Worm (Caenorhabditis elegans) whole organism, young adult: ENCODE measurements around the gene C39D10.5.

ENCODE experiments used
- B0336.3 ChIP-seq: fragments of 200-800 bp; sonication (Bioruptor generic); IDR thresholded peaks from 2 replicates; pipeline ENCODE4 v1.3.6; 2022; ENCODE audit warnings: missing genetic modification characterization, missing compliant biosample characterization
- C06A6.2 ChIP-seq: fragments of 200-800 bp; sonication (Bioruptor generic); conservative IDR thresholded peaks from 2 replicates; pipeline ENCODE4 v1.3.6; 2022; ENCODE audit warnings: missing genetic modification characterization, missing compliant biosample characterization
- C17E4.6 ChIP-seq: fragments of 200-800 bp; sonication (Bioruptor generic); IDR thresholded peaks from 2 replicates; pipeline ENCODE4 v1.3.6; 2022; ENCODE audit warnings: missing genetic modification reagents, missing genetic modification characterization, missing compliant biosample characterization
- D2030.7 ChIP-seq: fragments of 200-800 bp; sonication (Bioruptor generic); IDR thresholded peaks from 2 replicates; pipeline ENCODE4 v1.3.6; 2022; ENCODE audit warnings: missing genetic modification reagents, missing genetic modification characterization, missing compliant biosample characterization
- F23B12.7 ChIP-seq: sonication (generic microtip); optimal IDR thresholded peaks from 2 replicates; lab custom pipeline; 2017; ENCODE audit warnings: missing genetic modification characterization, mild to moderate bottlenecking, missing compliant biosample characterization, antibody characterized with exemption, moderate library complexity; ENCODE audit not compliant: insufficient read depth
- F49E8.2 ChIP-seq: sonication (generic microtip); optimal IDR thresholded peaks from 3 replicates; lab custom pipeline; 2017; ENCODE audit warnings: missing genetic modification characterization, mild to moderate bottlenecking, missing compliant biosample characterization, antibody characterized with exemption, moderate library complexity; ENCODE audit not compliant: insufficient read depth
- Y56A3A.18 ChIP-seq: fragments of 200-800 bp; sonication (Bioruptor generic); IDR thresholded peaks from 2 replicates; pipeline ENCODE4 v1.3.6; 2022; ENCODE audit warnings: missing genetic modification reagents, missing genetic modification characterization, missing compliant biosample characterization
- ama-1 ChIP-seq, 3 experiments: fragments of 150-350 bp in 1 of 3; sonication (generic microtip) in 2 of 3; optimal IDR thresholded peaks; 2 replicates each; lab custom pipeline; 2014 to 2018; ENCODE audit warnings: missing biosample characterization in 2 of 3, missing genetic modification characterization in 2 of 3, missing genetic modification reagents in 2 of 3
- athp-1 ChIP-seq: sonication (generic microtip); optimal IDR thresholded peaks from 2 replicates; lab custom pipeline; 2017; ENCODE audit warnings: mild to moderate bottlenecking, missing genetic modification characterization, missing compliant biosample characterization
- cebp-1 ChIP-seq, 2 experiments: fragments of 200-800 bp in 1 of 2; sonication (Bioruptor generic) in 1 of 2; sonication (generic microtip) in 1 of 2; IDR thresholded peaks in 1 of 2; optimal IDR thresholded peaks in 1 of 2; 2 replicates each; pipeline versions ENCODE4 v1.3.6 to Lab custom; 2017 to 2022; ENCODE audit warnings: missing compliant biosample characterization in 2 of 2, missing genetic modification characterization in 2 of 2, mild to moderate bottlenecking in 1 of 2, missing genetic modification reagents in 1 of 2, moderate library complexity in 1 of 2
- chd-7 ChIP-seq: sonication (generic microtip); optimal IDR thresholded peaks from 2 replicates; lab custom pipeline; 2016; ENCODE audit warnings: mild to moderate bottlenecking, missing genetic modification characterization, moderate library complexity, missing compliant biosample characterization
- die-1 ChIP-seq: sonication (generic microtip); optimal IDR thresholded peaks from 2 replicates; lab custom pipeline; 2016; ENCODE audit warnings: missing genotype, mild to moderate bottlenecking, missing genetic modification characterization, missing compliant biosample characterization
- efl-1 ChIP-seq: fragments of 150-350 bp; optimal IDR thresholded peaks from 2 replicates; lab custom pipeline; 2014; ENCODE audit warnings: missing biosample characterization, missing genetic modification reagents, missing genetic modification characterization
- egl-18 ChIP-seq: fragments of 200-800 bp; sonication (Bioruptor generic); IDR thresholded peaks from 2 replicates; pipeline ENCODE4 v1.3.6; 2022; ENCODE audit warnings: missing genetic modification reagents, missing genetic modification characterization, missing compliant biosample characterization
- ekl-4 ChIP-seq: fragments of 200-800 bp; sonication (Bioruptor generic); IDR thresholded peaks from 2 replicates; pipeline ENCODE4 v1.3.6; 2022; ENCODE audit warnings: missing genetic modification reagents, missing genetic modification characterization, missing compliant biosample characterization
- fkh-3 ChIP-seq: sonication (generic microtip); optimal IDR thresholded peaks from 2 replicates; lab custom pipeline; 2016; ENCODE audit warnings: mild to moderate bottlenecking, missing genetic modification characterization, missing compliant biosample characterization
- him-1 ChIP-seq: sonication (generic microtip); optimal IDR thresholded peaks from 2 replicates; lab custom pipeline; 2016; ENCODE audit warnings: missing genotype, missing genetic modification reagents, missing genetic modification characterization, missing compliant biosample characterization
- hsf-1 ChIP-seq: fragments of 200-800 bp; sonication (Bioruptor generic); IDR thresholded peaks from 2 replicates; pipeline ENCODE4 v1.3.6; 2022; ENCODE audit warnings: missing genetic modification reagents, missing genetic modification characterization, missing compliant biosample characterization
- let-607 ChIP-seq, 2 experiments: fragments of 200-800 bp in 1 of 2; sonication (Bioruptor generic) in 1 of 2; sonication (generic microtip) in 1 of 2; optimal IDR thresholded peaks; 2 replicates each; lab custom pipeline; 2016 to 2018; ENCODE audit warnings: mild to moderate bottlenecking in 2 of 2, missing compliant biosample characterization in 2 of 2, missing genetic modification characterization in 2 of 2, moderate library complexity in 2 of 2, missing genotype in 1 of 2
- lin-35 ChIP-seq, 3 experiments: fragments of 150-350 bp in 2 of 3; sonication (generic microtip) in 1 of 3; optimal IDR thresholded peaks; 2 replicates each; lab custom pipeline; 2014 to 2018; ENCODE audit warnings: missing biosample characterization in 3 of 3, missing genetic modification characterization in 3 of 3, missing genetic modification reagents in 3 of 3
- lin-40 ChIP-seq: sonication (generic microtip); optimal IDR thresholded peaks from 2 replicates; lab custom pipeline; 2016; ENCODE audit warnings: missing genetic modification characterization, mild to moderate bottlenecking, missing compliant biosample characterization, missing genotype, missing genetic modification reagents
- madf-6 ChIP-seq: fragments of 200-800 bp; sonication (Bioruptor generic); IDR thresholded peaks from 2 replicates; pipeline ENCODE4 v1.3.6; 2022; ENCODE audit warnings: missing genetic modification reagents, missing genetic modification characterization, missing compliant biosample characterization
- madf-8 ChIP-seq: fragments of 200-800 bp; sonication (Bioruptor generic); conservative IDR thresholded peaks from 2 replicates; pipeline ENCODE4 v1.3.6; 2022; ENCODE audit warnings: missing genetic modification reagents, missing genetic modification characterization, missing compliant biosample characterization
- mel-28 ChIP-seq: sonication (generic microtip); optimal IDR thresholded peaks from 2 replicates; lab custom pipeline; 2016; ENCODE audit warnings: borderline replicate concordance, mild to moderate bottlenecking, missing genetic modification characterization, missing compliant biosample characterization
- nhr-179 ChIP-seq: sonication (generic microtip); optimal IDR thresholded peaks from 2 replicates; lab custom pipeline; 2016; ENCODE audit warnings: mild to moderate bottlenecking, missing genetic modification characterization, missing compliant biosample characterization
- nhr-27 ChIP-seq: fragments of 200-800 bp; sonication (Bioruptor generic); optimal IDR thresholded peaks from 2 replicates; lab custom pipeline; 2018; ENCODE audit warnings: mild to moderate bottlenecking, missing genetic modification characterization, moderate library complexity, missing compliant biosample characterization
- rec-8 ChIP-seq, 2 experiments: sonication (generic microtip); optimal IDR thresholded peaks; 2 replicates each; lab custom pipeline; 2016; ENCODE audit warnings: mild to moderate bottlenecking in 2 of 2, missing genetic modification characterization in 2 of 2, missing genetic modification reagents in 2 of 2, missing genotype in 2 of 2, missing biosample characterization in 1 of 2, missing compliant biosample characterization in 1 of 2, moderate library complexity in 1 of 2
- rpc-1 ChIP-seq, 2 experiments: fragments of 150-350 bp in 1 of 2; sonication (generic microtip) in 1 of 2; optimal IDR thresholded peaks; 2 replicates each; lab custom pipeline; 2014 to 2018; ENCODE audit warnings: missing biosample characterization in 1 of 2, missing genetic modification characterization in 1 of 2, missing genetic modification reagents in 1 of 2, missing genotype in 1 of 2
- snpc-1.1 ChIP-seq: sonication (generic microtip); optimal IDR thresholded peaks from 2 replicates; lab custom pipeline; 2017; ENCODE audit warnings: missing genetic modification characterization, mild to moderate bottlenecking, missing compliant biosample characterization, antibody characterized with exemption, moderate library complexity, missing genotype, missing genetic modification reagents; ENCODE audit not compliant: insufficient read depth
- snpc-4 ChIP-seq, 5 experiments: fragments of 150-350 bp in 1 of 5; sonication (generic microtip) in 4 of 5; optimal IDR thresholded peaks; 2 replicates each; lab custom pipeline; 2014 to 2018; ENCODE audit warnings: missing genetic modification characterization in 5 of 5, missing biosample characterization in 3 of 5, antibody characterized with exemption in 2 of 5, mild to moderate bottlenecking in 2 of 5, missing compliant biosample characterization in 2 of 5, missing genotype in 2 of 5, moderate library complexity in 2 of 5, missing genetic modification reagents in 1 of 5
- tbx-9 ChIP-seq: sonication (generic microtip); optimal IDR thresholded peaks from 2 replicates; lab custom pipeline; 2016; ENCODE audit warnings: borderline replicate concordance, missing genetic modification characterization, inconsistent platforms, missing compliant biosample characterization
- unc-130 ChIP-seq: sonication (generic microtip); optimal IDR thresholded peaks from 2 replicates; lab custom pipeline; 2016; ENCODE audit warnings: missing genetic modification reagents, missing genetic modification characterization, missing compliant biosample characterization
- zfh-2 ChIP-seq: fragments of 200-800 bp; sonication (Bioruptor generic); conservative IDR thresholded peaks from 2 replicates; pipeline ENCODE4 v1.3.6; 2022; ENCODE audit warnings: missing genetic modification reagents, missing genetic modification characterization, missing compliant biosample characterization

Gene C39D10.5

DNA sequence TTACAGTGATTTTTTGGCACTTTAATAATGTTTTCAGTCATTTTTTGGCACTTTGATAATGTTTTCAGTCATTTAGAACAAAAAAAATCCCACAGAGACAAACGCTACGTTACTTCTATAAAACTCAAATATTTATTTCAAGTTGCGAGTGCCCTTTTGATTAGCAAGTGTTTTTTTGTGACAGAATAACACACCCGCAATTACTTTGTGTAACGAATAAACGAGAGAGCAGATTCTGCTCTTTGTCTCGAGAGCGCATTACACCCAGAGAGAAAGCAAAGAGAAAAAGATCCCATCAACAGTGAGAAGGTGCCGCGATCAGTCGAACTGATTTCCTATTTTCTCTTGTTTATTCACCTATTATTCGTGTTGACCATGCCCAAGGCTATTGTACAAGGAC lies 8.2 kb downstream of the C39D10.5 start, which contains the start of gene pcyt-2.2:
TSS of gene pcyt-2.2 (plus strand) at position 301 of the 400 bp plus-strand sequence.
- no peak for TF ChIP-seq madf-8
- no peak for TF ChIP-seq ekl-4 (GFP tag; lab: Robert Waterston, UW)
- TF ChIP-seq chd-7 (tag; lab: Kevin White, UChicago) = no peak
- TF ChIP-seq athp-1 = no peak
- no peak for TF ChIP-seq mel-28
- no peak for TF ChIP-seq snpc-4 (GFP tag; optimal IDR thresholded peaks at IDR 0.05; lab: Kevin White, UChicago)
- no peak for TF ChIP-seq snpc-4 (tag; optimal IDR thresholded peaks at IDR 0.05; lab: Kevin White, UChicago)
- TF ChIP-seq him-1 = no peak
- TF ChIP-seq rec-8 (tag; optimal IDR thresholded peaks at IDR 0.05; lab: Kevin White, UChicago) = no peak
- TF ChIP-seq die-1 (tag; lab: Kevin White, UChicago) = no peak
- no peak for TF ChIP-seq nhr-179 (tag; lab: Kevin White, UChicago)
- TF ChIP-seq F49E8.2 (tag; lab: Kevin White, UChicago) = no peak
- TF ChIP-seq D2030.7 (GFP tag; lab: Robert Waterston, UW) = no peak
- TF ChIP-seq snpc-1.1 = no peak

DNA sequence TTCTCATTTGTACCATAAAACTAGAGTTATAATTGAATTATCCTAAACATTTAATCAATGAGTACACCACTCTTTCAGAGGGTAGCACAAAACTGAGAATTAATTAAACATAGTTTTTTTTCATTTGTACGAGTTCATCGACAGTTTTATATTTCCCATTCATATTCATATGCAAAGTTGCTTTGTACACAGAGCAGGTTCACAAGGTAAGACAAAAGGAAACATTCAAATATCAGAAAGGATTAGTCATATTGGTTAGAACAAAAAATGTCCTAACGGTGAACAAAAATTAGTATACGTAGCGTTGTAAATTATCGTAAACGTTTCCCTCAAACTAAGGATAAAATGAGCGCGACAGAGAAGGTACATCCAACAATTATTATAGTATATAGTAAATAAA lies 10.9 kb downstream of the C39D10.5 start:
- no peak for TF ChIP-seq C17E4.6 (GFP tag; lab: Robert Waterston, UW)
- no peak for TF ChIP-seq let-607 (tag; optimal IDR thresholded peaks at IDR 0.05; lab: Kevin White, UChicago)
- TF ChIP-seq zfh-2 (GFP tag; lab: Robert Waterston, UW) = no peak
- no peak for TF ChIP-seq rpc-1 (optimal IDR thresholded peaks at IDR 0.05; lab: Kevin White, UChicago)
- no peak for TF ChIP-seq rpc-1 (tag; optimal IDR thresholded peaks at IDR 0.05; lab: Kevin White, UChicago)
- TF ChIP-seq madf-6 (GFP tag; lab: Robert Waterston, UW) = no peak
- TF ChIP-seq B0336.3 (GFP tag; lab: Robert Waterston, UW) = no peak
- no peak for TF ChIP-seq ama-1 (optimal IDR thresholded peaks at IDR 0.05; lab: Kevin White, UChicago)
- no peak for TF ChIP-seq ama-1 (GFP tag; optimal IDR thresholded peaks at IDR 0.05; lab: Kevin White, UChicago)
- no peak for TF ChIP-seq efl-1 (GFP tag; lab: Kevin White, UChicago)
- no peak for TF ChIP-seq hsf-1 (GFP tag; lab: Robert Waterston, UW)
- no peak for TF ChIP-seq lin-35 (GFP tag; optimal IDR thresholded peaks at IDR 0.05; lab: Kevin White, UChicago)
- no peak for TF ChIP-seq Y56A3A.18 (GFP tag; lab: Robert Waterston, UW)
- TF ChIP-seq F23B12.7 (tag; lab: Kevin White, UChicago) = no peak
- TF ChIP-seq fkh-3 (tag; lab: Kevin White, UChicago) = no peak
- no peak for TF ChIP-seq cebp-1 (GFP tag; IDR thresholded peaks at IDR 0.05; lab: Robert Waterston, UW)
- no peak for TF ChIP-seq cebp-1 (tag; optimal IDR thresholded peaks at IDR 0.05; lab: Kevin White, UChicago)
- no peak for TF ChIP-seq tbx-9 (tag; lab: Kevin White, UChicago)
- no peak for TF ChIP-seq unc-130 (GFP tag; lab: Kevin White, UChicago)
- TF ChIP-seq C06A6.2 (GFP tag; lab: Robert Waterston, UW) = no peak
- TF ChIP-seq egl-18 (GFP tag; lab: Robert Waterston, UW) = no peak
- TF ChIP-seq nhr-27 (tag; lab: Kevin White, UChicago) = no peak

ce11 chrX:7880848-7881247 lies 11.3 kb downstream of the C39D10.5 start, which contains the start of gene C39D10.8:
Gene C39D10.8, minus strand, starts transcription at chrX:7880948.
- TF ChIP-seq C06A6.2 (GFP tag; lab: Robert Waterston, UW) (no peak), lin-40 (tag; lab: Kevin White, UChicago) (peak; percentile 1)
